Fruit fly (Drosophila melanogaster) whole organism: ENCODE measurements around the gene CG3557.

Experiments
- CG8478 ChIP-seq: fragments of >200 bp; optimal IDR thresholded peaks from 2 replicates; lab custom pipeline; 2018; ENCODE audit warnings: inconsistent platforms
- Dll ChIP-seq: fragments of >200 bp; optimal IDR thresholded peaks from 2 replicates; lab custom pipeline; 2017
- EcR ChIP-seq, 2 experiments: fragments of >200 bp; optimal IDR thresholded peaks; 2 replicates each; lab custom pipeline; 2017; ENCODE audit warnings: missing biosample characterization in 2 of 2, missing genetic modification characterization in 2 of 2, missing genetic modification reagents in 2 of 2
- pan ChIP-seq: fragments of >200 bp; optimal IDR thresholded peaks from 2 replicates; lab custom pipeline; 2017
- psq ChIP-seq: fragments of >200 bp; optimal IDR thresholded peaks from 2 replicates; lab custom pipeline; 2017
- usp ChIP-seq: fragments of >200 bp; optimal IDR thresholded peaks from 2 replicates; lab custom pipeline; 2017; ENCODE audit warnings: missing biosample characterization, missing genetic modification characterization, mixed read lengths

CG3557 gene

dm6 chr2L:2420490-2420889 is 34.9 kb upstream of the CG3557 start, which contains the start of gene CG9886:
Gene CG9886 (plus strand): TSS chr2L:2420830.
- TF ChIP-seq EcR (GFP tag; optimal IDR thresholded peaks at IDR 0.05; lab: Kevin White, UChicago) = no peak
- no peak for TF ChIP-seq usp
- no peak for TF ChIP-seq psq (lab: Kevin White, UChicago)

dm6 chr2L:2419913-2420312 is 34.3 kb upstream of the CG3557 start, which contains the start of gene CG34447:
Gene CG34447 (minus strand): TSS chr2L:2420013.
- no peak for TF ChIP-seq Dll (lab: Kevin White, UChicago)
- no peak for TF ChIP-seq CG8478 (lab: Kevin White, UChicago)
- TF ChIP-seq pan (lab: Kevin White, UChicago) = no peak
- TF ChIP-seq psq (lab: Kevin White, UChicago) = no peak
- TF ChIP-seq usp = no peak
- no peak for TF ChIP-seq EcR (GFP tag; optimal IDR thresholded peaks at IDR 0.05; lab: Kevin White, UChicago)

- no peak for TF ChIP-seq EcR (GFP tag; optimal IDR thresholded peaks at IDR 0.05; lab: Kevin White, UChicago)
- no peak for TF ChIP-seq CG8478 (lab: Kevin White, UChicago)
- TF ChIP-seq psq (lab: Kevin White, UChicago) = no peak
- no peak for TF ChIP-seq Dll (lab: Kevin White, UChicago)
- no peak for TF ChIP-seq pan (lab: Kevin White, UChicago)
- TF ChIP-seq usp = no peak
Observed at dm6 chr2L:2417865-2418264, 32.3 kb upstream of the CG3557 start, which contains the start of gene CG34448. Gene CG34448 (minus strand): TSS chr2L:2417965.

- no peak for TF ChIP-seq Dll (lab: Kevin White, UChicago)
- no peak for TF ChIP-seq pan (lab: Kevin White, UChicago)
- TF ChIP-seq CG8478 (lab: Kevin White, UChicago) = no peak
- no peak for TF ChIP-seq EcR (GFP tag; optimal IDR thresholded peaks at IDR 0.05; lab: Kevin White, UChicago)
- no peak for TF ChIP-seq psq (lab: Kevin White, UChicago)
- no peak for TF ChIP-seq usp
Observed at dm6 chr2L:2416620-2417019, 31.0 kb upstream of the CG3557 start, which contains the start of gene CG31948. Gene CG31948 (minus strand): TSS chr2L:2416720.

- TF ChIP-seq EcR (GFP tag; optimal IDR thresholded peaks at IDR 0.05; lab: Kevin White, UChicago) (no peak), psq (lab: Kevin White, UChicago) (no peak)
Observed at dm6 chr2L:2415109-2415508, 29.5 kb upstream of the CG3557 start, which contains the start of gene CG18641. Gene CG18641 (minus strand): TSS chr2L:2415322.

- no peak for TF ChIP-seq pan (lab: Kevin White, UChicago)
- no peak for TF ChIP-seq psq (lab: Kevin White, UChicago)
- no peak for TF ChIP-seq Dll (lab: Kevin White, UChicago)
- no peak for TF ChIP-seq CG8478 (lab: Kevin White, UChicago)
- no peak for TF ChIP-seq usp
- no peak for TF ChIP-seq EcR (GFP tag; optimal IDR thresholded peaks at IDR 0.05; lab: Kevin White, UChicago)
Observed at dm6 chr2L:2413093-2413492, 27.5 kb upstream of the CG3557 start.

- TF ChIP-seq usp (no peak), Dll (lab: Kevin White, UChicago) (no peak), EcR (GFP tag; optimal IDR thresholded peaks at IDR 0.05; lab: Kevin White, UChicago) (no peak), CG8478 (lab: Kevin White, UChicago) (no peak), psq (lab: Kevin White, UChicago) (no peak), pan (lab: Kevin White, UChicago) (no peak)
Observed at dm6 chr2L:2404631-2405030, 19.0 kb upstream of the CG3557 start.

dm6 chr2L:2402194-2402593 is 16.6 kb upstream of the CG3557 start:
- TF ChIP-seq usp (no peak), pan (lab: Kevin White, UChicago) (no peak), EcR (GFP tag; optimal IDR thresholded peaks at IDR 0.05; lab: Kevin White, UChicago) (no peak), CG8478 (lab: Kevin White, UChicago) (no peak), Dll (lab: Kevin White, UChicago) (no peak), psq (lab: Kevin White, UChicago) (no peak)

dm6 chr2L:2399897-2400296 is 14.3 kb upstream of the CG3557 start, which contains the start of gene VGlut:
Gene VGlut (plus strand): TSS chr2L:2400295.
- TF ChIP-seq EcR (GFP tag; optimal IDR thresholded peaks at IDR 0.05; lab: Kevin White, UChicago) (no peak), usp (no peak)

dm6 chr2L:2398459-2398858 is 12.9 kb upstream of the CG3557 start:
- no peak for TF ChIP-seq EcR (GFP tag; optimal IDR thresholded peaks at IDR 0.05; lab: Kevin White, UChicago)
- no peak for TF ChIP-seq usp
- TF ChIP-seq CG8478 (lab: Kevin White, UChicago) = no peak
- TF ChIP-seq pan (lab: Kevin White, UChicago) = no peak
- no peak for TF ChIP-seq Dll (lab: Kevin White, UChicago)
- TF ChIP-seq psq (lab: Kevin White, UChicago) = no peak

dm6 chr2L:2397080-2397479 is 11.5 kb upstream of the CG3557 start:
- TF ChIP-seq Dll (lab: Kevin White, UChicago) (no peak), usp (no peak), psq (lab: Kevin White, UChicago) (no peak), CG8478 (lab: Kevin White, UChicago) (no peak), EcR (GFP tag; optimal IDR thresholded peaks at IDR 0.05; lab: Kevin White, UChicago) (no peak), pan (lab: Kevin White, UChicago) (no peak)

- TF ChIP-seq EcR (GFP tag; optimal IDR thresholded peaks at IDR 0.05; lab: Kevin White, UChicago) (no peak), Dll (lab: Kevin White, UChicago) (no peak), usp (no peak), pan (lab: Kevin White, UChicago) (no peak), psq (lab: Kevin White, UChicago) (no peak), CG8478 (lab: Kevin White, UChicago) (no peak)
Observed at dm6 chr2L:2394872-2395271, 9.3 kb upstream of the CG3557 start.

dm6 chr2L:2391321-2391720 is 5.7 kb upstream of the CG3557 start, which contains the start of gene CG46448:
Gene CG46448 (plus strand): TSS chr2L:2391660.
- TF ChIP-seq usp = no peak
- TF ChIP-seq psq (lab: Kevin White, UChicago) = no peak
- TF ChIP-seq pan (lab: Kevin White, UChicago) = no peak
- no peak for TF ChIP-seq CG8478 (lab: Kevin White, UChicago)
- TF ChIP-seq EcR (GFP tag; optimal IDR thresholded peaks at IDR 0.05; lab: Kevin White, UChicago) = no peak
- TF ChIP-seq Dll (lab: Kevin White, UChicago) = no peak
